Worm (Caenorhabditis elegans) whole organism, L3 larva: Measurements from ENCODE around the gene F13H10.1.

Experiments
- nhr-11 ChIP-seq: fragments of 150-350 bp; optimal IDR thresholded peaks from 2 replicates; lab custom pipeline; 2014; ENCODE audit warnings: missing biosample characterization, missing genetic modification characterization
- snpc-4 ChIP-seq: fragments of 150-350 bp; optimal IDR thresholded peaks from 2 replicates; lab custom pipeline; 2014; ENCODE audit warnings: missing biosample characterization, missing genetic modification characterization

ce11 chrIV:11051963-11052362, 47.6 kb downstream of the F13H10.1 start:
- TF ChIP-seq snpc-4 (tag; lab: Kevin White, UChicago) (no peak), nhr-11 (tag; lab: Kevin White, UChicago) (no peak)
